Fruit fly (Drosophila melanogaster) whole organism, embryonic: ENCODE data around the gene Rtnl1.

Experiments used
- Aef1 ChIP-seq: fragments of 200-800 bp; sonication (Bioruptor generic); IDR thresholded peaks from 3 replicates; pipeline ENCODE4 v1.3.6; 2022; ENCODE audit warnings: missing biosample characterization, missing genetic modification characterization
- CG10431 ChIP-seq: fragments of 200-800 bp; sonication (Bioruptor generic); optimal IDR thresholded peaks from 3 replicates; lab custom pipeline; 2018; ENCODE audit warnings: missing biosample characterization, mild to moderate bottlenecking, missing genetic modification characterization
- CG10565 ChIP-seq: fragments of 200-800 bp; sonication (Bioruptor generic); optimal IDR thresholded peaks from 3 replicates; lab custom pipeline; 2016; ENCODE audit warnings: missing biosample characterization, mild to moderate bottlenecking, missing genetic modification characterization
- CG11093 ChIP-seq: fragments of 200-800 bp; sonication (Bioruptor generic); IDR thresholded peaks from 3 replicates; pipeline ENCODE4 v1.3.6; 2022; ENCODE audit warnings: missing biosample characterization, missing genetic modification characterization
- CG12104 ChIP-seq: fragments of 200-800 bp; sonication (Bioruptor generic); optimal IDR thresholded peaks from 3 replicates; lab custom pipeline; 2016; ENCODE audit warnings: missing biosample characterization, missing genetic modification characterization
- CG13296 ChIP-seq: fragments of 200-800 bp; sonication (Bioruptor generic); optimal IDR thresholded peaks from 3 replicates; lab custom pipeline; 2018; ENCODE audit warnings: missing biosample characterization, mild to moderate bottlenecking, missing genetic modification characterization
- CG13424 ChIP-seq: fragments of 200-800 bp; sonication (Bioruptor generic); optimal IDR thresholded peaks from 2 replicates; lab custom pipeline; 2019; ENCODE audit warnings: missing biosample characterization, mild to moderate bottlenecking, missing genetic modification characterization, moderate library complexity
- CG15073 ChIP-seq: fragments of 200-800 bp; sonication (Bioruptor generic); optimal IDR thresholded peaks from 2 replicates; lab custom pipeline; 2016; ENCODE audit warnings: missing biosample characterization, missing genetic modification characterization
- CG15696 ChIP-seq: fragments of 200-800 bp; sonication (Bioruptor generic); optimal IDR thresholded peaks from 2 replicates; lab custom pipeline; 2019; ENCODE audit warnings: missing biosample characterization, mild to moderate bottlenecking, missing genetic modification characterization, moderate library complexity
- CG1602 ChIP-seq: fragments of 200-800 bp; sonication (Bioruptor generic); optimal IDR thresholded peaks from 3 replicates; lab custom pipeline; 2016; ENCODE audit warnings: missing biosample characterization, missing genetic modification characterization
- CG17912 ChIP-seq: fragments of 200-800 bp; sonication (Bioruptor generic); optimal IDR thresholded peaks from 2 replicates; lab custom pipeline; 2018; ENCODE audit warnings: missing biosample characterization, mild to moderate bottlenecking, missing genetic modification characterization
- CG18262 ChIP-seq: fragments of 200-800 bp; optimal IDR thresholded peaks from 3 replicates; lab custom pipeline; 2019; ENCODE audit warnings: missing biosample characterization, mild to moderate bottlenecking, missing genetic modification characterization, moderate library complexity
- CG3407 ChIP-seq: fragments of 200-800 bp; sonication (Bioruptor generic); optimal IDR thresholded peaks from 2 replicates; lab custom pipeline; 2018; ENCODE audit warnings: missing biosample characterization, mild to moderate bottlenecking, missing genetic modification characterization
- CG34224 ChIP-seq: fragments of 200-800 bp; sonication (Bioruptor generic); IDR thresholded peaks from 3 replicates; pipeline ENCODE4 v1.3.6; 2022; ENCODE audit warnings: missing biosample characterization, missing genetic modification characterization; ENCODE audit not compliant: partially characterized antibody
- CG34376 ChIP-seq: fragments of 200-800 bp; sonication (Bioruptor generic); optimal IDR thresholded peaks from 2 replicates; lab custom pipeline; 2018; ENCODE audit warnings: missing biosample characterization, mild to moderate bottlenecking, missing genetic modification characterization
- CG3995 ChIP-seq: fragments of 200-800 bp; sonication (Bioruptor generic); optimal IDR thresholded peaks from 3 replicates; lab custom pipeline; 2016; ENCODE audit warnings: missing biosample characterization, missing genetic modification characterization
- CG4282 ChIP-seq: fragments of 200-800 bp; sonication (Bioruptor generic); optimal IDR thresholded peaks from 2 replicates; lab custom pipeline; 2016; ENCODE audit warnings: missing biosample characterization, missing genetic modification characterization
- CG4424 ChIP-seq: fragments of 200-800 bp; sonication (Bioruptor generic); optimal IDR thresholded peaks from 3 replicates; lab custom pipeline; 2016; ENCODE audit warnings: missing biosample characterization, missing genetic modification characterization
- CG6791 ChIP-seq: fragments of 200-800 bp; sonication (Bioruptor generic); IDR thresholded peaks from 3 replicates; pipeline ENCODE4 v1.3.6; 2022; ENCODE audit warnings: missing biosample characterization, missing genetic modification characterization; ENCODE audit not compliant: partially characterized antibody
- CG6854 ChIP-seq: fragments of 200-800 bp; sonication (Bioruptor generic); optimal IDR thresholded peaks from 3 replicates; lab custom pipeline; 2017; ENCODE audit warnings: missing biosample characterization, mild to moderate bottlenecking, missing genetic modification characterization
- CG7357 ChIP-seq: fragments of 200-800 bp; sonication (Bioruptor generic); IDR thresholded peaks from 3 replicates; pipeline ENCODE4 v1.3.6; 2022; ENCODE audit warnings: missing biosample characterization, missing genetic modification characterization
- CG7786 ChIP-seq: fragments of 200-800 bp; sonication (Bioruptor generic); optimal IDR thresholded peaks from 2 replicates; lab custom pipeline; 2016; ENCODE audit warnings: missing biosample characterization, missing genetic modification characterization
- CG8924 ChIP-seq: fragments of 200-800 bp; optimal IDR thresholded peaks from 3 replicates; lab custom pipeline; 2019; ENCODE audit warnings: missing biosample characterization, mild to moderate bottlenecking, missing genetic modification characterization, moderate library complexity
- CG9727 ChIP-seq: fragments of 200-800 bp; sonication (Bioruptor generic); optimal IDR thresholded peaks from 3 replicates; lab custom pipeline; 2017; ENCODE audit warnings: missing biosample characterization, mild to moderate bottlenecking, missing genetic modification characterization
- CG9876 ChIP-seq: fragments of 200-800 bp; sonication (Bioruptor generic); optimal IDR thresholded peaks from 2 replicates; lab custom pipeline; 2016; ENCODE audit warnings: missing biosample characterization, missing genetic modification characterization
- Dip3 ChIP-seq: fragments of 200-800 bp; sonication (Bioruptor generic); optimal IDR thresholded peaks from 3 replicates; lab custom pipeline; 2016; ENCODE audit warnings: missing biosample characterization, missing genetic modification characterization
- Dll ChIP-seq: fragments of 200-800 bp; sonication (Bioruptor generic); IDR thresholded peaks from 4 replicates; pipeline ENCODE4 v1.3.6; 2022; ENCODE audit warnings: missing biosample characterization, missing genetic modification characterization; ENCODE audit not compliant: partially characterized antibody
- Fer2 ChIP-seq: fragments of 200-800 bp; sonication (Bioruptor generic); optimal IDR thresholded peaks from 2 replicates; lab custom pipeline; 2018; ENCODE audit warnings: missing biosample characterization, mild to moderate bottlenecking, missing genetic modification characterization, moderate library complexity
- H15 ChIP-seq: fragments of 200-800 bp; sonication (Bioruptor generic); IDR thresholded peaks from 3 replicates; pipeline ENCODE4 v1.3.6; 2022; ENCODE audit warnings: missing biosample characterization, missing genetic modification characterization
- Kr ChIP-seq: fragments of 200-800 bp; sonication (Bioruptor generic); optimal IDR thresholded peaks from 2 replicates; lab custom pipeline; 2017; ENCODE audit warnings: missing biosample characterization, mild to moderate bottlenecking, missing genetic modification characterization
- Neu2 ChIP-seq: fragments of 200-800 bp; sonication (Bioruptor generic); optimal IDR thresholded peaks from 3 replicates; lab custom pipeline; 2016; ENCODE audit warnings: missing biosample characterization, missing genetic modification characterization, borderline replicate concordance
- Rx ChIP-seq: fragments of 200-800 bp; sonication (Bioruptor generic); IDR thresholded peaks from 2 replicates; pipeline ENCODE4 v1.3.6; 2022; ENCODE audit warnings: missing biosample characterization, missing genetic modification characterization
- Spps ChIP-seq: fragments of 200-800 bp; sonication (Bioruptor generic); optimal IDR thresholded peaks from 2 replicates; lab custom pipeline; 2018; ENCODE audit warnings: missing biosample characterization, mild to moderate bottlenecking, missing genetic modification characterization
- Ssrp ChIP-seq: fragments of 200-800 bp; sonication (Bioruptor generic); optimal IDR thresholded peaks from 2 replicates; lab custom pipeline; 2018; ENCODE audit warnings: missing biosample characterization, mild to moderate bottlenecking, missing genetic modification characterization, moderate library complexity
- ash1 ChIP-seq: fragments of 200-800 bp; sonication (Bioruptor generic); optimal IDR thresholded peaks from 2 replicates; lab custom pipeline; 2018; ENCODE audit warnings: missing biosample characterization, mild to moderate bottlenecking, missing genetic modification characterization
- btn ChIP-seq: fragments of 200-800 bp; sonication (Bioruptor generic); optimal IDR thresholded peaks from 2 replicates; lab custom pipeline; 2016; ENCODE audit warnings: missing biosample characterization, missing genetic modification characterization
- dmrt99B ChIP-seq: fragments of 200-800 bp; sonication (Bioruptor generic); optimal IDR thresholded peaks from 2 replicates; lab custom pipeline; 2018; ENCODE audit warnings: missing biosample characterization, mild to moderate bottlenecking, missing genetic modification characterization, moderate library complexity
- hkb ChIP-seq, 2 experiments: fragments of 200-800 bp in 1 of 2; fragments of >200 bp in 1 of 2; sonication (Bioruptor generic) in 1 of 2; IDR thresholded peaks in 1 of 2; optimal IDR thresholded peaks in 1 of 2; 2 replicates each; pipeline versions ENCODE4 v1.3.6 to Lab custom; 2017 to 2022; ENCODE audit warnings: missing biosample characterization in 1 of 2, missing genetic modification characterization in 1 of 2
- kah ChIP-seq: fragments of 200-800 bp; sonication (Bioruptor generic); optimal IDR thresholded peaks from 2 replicates; lab custom pipeline; 2018; ENCODE audit warnings: missing biosample characterization, mild to moderate bottlenecking, missing genetic modification characterization
- lab ChIP-seq: fragments of 200-800 bp; sonication (Bioruptor generic); optimal IDR thresholded peaks from 3 replicates; lab custom pipeline; 2017; ENCODE audit warnings: missing biosample characterization, missing genetic modification characterization, mild to moderate bottlenecking, moderate library complexity, missing genetic modification reagents
- lola ChIP-seq, 3 experiments: fragments of >200 bp in 2 of 3; fragments of 200-800 bp in 1 of 3; sonication (Bioruptor generic) in 1 of 3; optimal IDR thresholded peaks; 2 replicates each; lab custom pipeline; 2017 to 2019; ENCODE audit warnings: missing biosample characterization in 3 of 3, missing genetic modification characterization in 3 of 3, mild to moderate bottlenecking in 1 of 3, moderate library complexity in 1 of 3
- mam ChIP-seq: fragments of 200-800 bp; sonication (Bioruptor generic); optimal IDR thresholded peaks from 3 replicates; lab custom pipeline; 2016; ENCODE audit warnings: missing biosample characterization, missing genetic modification characterization
- pfk ChIP-seq: fragments of 200-800 bp; sonication (Bioruptor generic); optimal IDR thresholded peaks from 2 replicates; lab custom pipeline; 2018; ENCODE audit warnings: missing biosample characterization, mild to moderate bottlenecking, missing genetic modification characterization, moderate library complexity
- pum ChIP-seq: fragments of 200-800 bp; sonication (Bioruptor generic); optimal IDR thresholded peaks from 2 replicates; lab custom pipeline; 2016; ENCODE audit warnings: missing biosample characterization, missing genetic modification characterization
- so ChIP-seq: fragments of 200-800 bp; sonication (Bioruptor generic); IDR thresholded peaks from 3 replicates; pipeline ENCODE4 v1.3.6; 2022; ENCODE audit warnings: missing biosample characterization, missing genetic modification characterization
- stwl ChIP-seq: fragments of 200-800 bp; sonication (Bioruptor generic); optimal IDR thresholded peaks from 3 replicates; lab custom pipeline; 2018; ENCODE audit warnings: missing biosample characterization, mild to moderate bottlenecking, missing genetic modification characterization, moderate library complexity
- wdn ChIP-seq: fragments of 200-800 bp; sonication (Bioruptor generic); IDR thresholded peaks from 2 replicates; pipeline ENCODE4 v1.3.6; 2022; ENCODE audit warnings: missing biosample characterization, missing genetic modification characterization
- wor ChIP-seq: fragments of 200-800 bp; sonication (Bioruptor generic); IDR thresholded peaks from 2 replicates; pipeline ENCODE4 v1.3.6; 2022; ENCODE audit warnings: missing biosample characterization, missing genetic modification characterization
- yki ChIP-seq: fragments of >200 bp; optimal IDR thresholded peaks from 3 replicates; lab custom pipeline; 2018
- zen ChIP-seq: fragments of 200-800 bp; sonication (Bioruptor generic); optimal IDR thresholded peaks from 3 replicates; lab custom pipeline; 2018; ENCODE audit warnings: missing biosample characterization, mild to moderate bottlenecking, missing genetic modification characterization, moderate library complexity

The Rtnl1 gene

dm6 chr2L:4945300-4945699 lies 64.2 kb downstream of the Rtnl1 start, which contains the start of the genes mRpL24 and betaggt-I (continued):
- TF ChIP-seq Rx (GFP tag; lab: Robert Waterston, UW) (peak; percentile 97), CG3407 (peak; percentile 92), CG10431 (GFP tag; lab: Kevin White, UChicago) (peak; percentile 76), H15 (GFP tag; lab: Robert Waterston, UW) (peak; percentile 96), CG12104 (GFP tag; lab: Kevin White, UChicago) (peak; percentile 94), CG15073 (GFP tag; lab: Kevin White, UChicago) (peak; percentile 71), mam (peak; percentile 83), pum (GFP tag; lab: Kevin White, UChicago) (peak; percentile 80), yki (lab: Kevin White, UChicago) (peak; percentile 56), CG4424 (GFP tag; lab: Kevin White, UChicago) (peak; percentile 95), CG18262 (peak; percentile 97), CG1602 (GFP tag; lab: Kevin White, UChicago) (peak; percentile 96), CG9876 (GFP tag; lab: Kevin White, UChicago) (peak; percentile 71), CG6854 (GFP tag; lab: Kevin White, UChicago) (peak; percentile 81), CG7357 (GFP tag; lab: Robert Waterston, UW) (peak; percentile 86), Neu2 (GFP tag; lab: Kevin White, UChicago) (no peak), CG17912 (peak; percentile 90), CG9727 (peak; percentile 96), stwl (tag; lab: Kevin White, UChicago) (peak; percentile 69), CG34224 (GFP tag; lab: Robert Waterston, UW) (no peak), pfk (peak; percentile 44), Dll (GFP tag; lab: Robert Waterston, UW) (0 out of 4 replicates have a peak, but pooled peaks have one; percentile 25), CG10565 (GFP tag; lab: Kevin White, UChicago) (peak; percentile 71), kah (GFP tag; lab: Kevin White, UChicago) (peak; percentile 80), ash1 (GFP tag; lab: Kevin White, UChicago) (peak; percentile 25), wdn (GFP tag; lab: Robert Waterston, UW) (peak; percentile 94), zen (tag; lab: Kevin White, UChicago) (peak; percentile 95), CG34376 (GFP tag; lab: Kevin White, UChicago) (peak; percentile 91), Kr (GFP tag; lab: Kevin White, UChicago) (no peak), wor (peak; percentile 93), dmrt99B (peak; percentile 95), CG11093 (peak; percentile 94), Fer2 (tag; lab: Kevin White, UChicago) (peak; percentile 96), lab (GFP tag; lab: Kevin White, UChicago) (peak; percentile 97), Ssrp (tag; lab: Kevin White, UChicago) (peak; percentile 97), CG4282 (GFP tag; lab: Kevin White, UChicago) (no peak), Dip3 (peak; percentile 89), CG13424 (peak; percentile 98), CG6791 (no peak), hkb (optimal IDR thresholded peaks at IDR 0.05; lab: Kevin White, UChicago) (no peak), hkb (GFP tag; IDR thresholded peaks at IDR 0.05; lab: Robert Waterston, UW) (peak; percentile 97), CG7786 (GFP tag; lab: Kevin White, UChicago) (peak; percentile 72), CG3995 (GFP tag; lab: Kevin White, UChicago) (peak; percentile 70), CG8924 (tag; lab: Kevin White, UChicago) (peak; percentile 98), CG15696 (tag; lab: Kevin White, UChicago) (peak; percentile 97), so (peak; percentile 94), CG13296 (GFP tag; lab: Kevin White, UChicago) (peak; percentile 95), Aef1 (GFP tag; lab: Robert Waterston, UW) (peak; percentile 94), btn (GFP tag; lab: Kevin White, UChicago) (no peak), lola (GFP tag; optimal IDR thresholded peaks at IDR 0.05; lab: Kevin White, UChicago) (peak in 1 of 3 experiments; percentile 96), Spps (tag; lab: Kevin White, UChicago) (peak; percentile 94)
